Worm (Caenorhabditis elegans) whole organism, L4 larva: Measurements from ENCODE around the gene act-2.

ENCODE experiments used
- Y5F2A.4 ChIP-seq: fragments of 200-800 bp; sonication (Bioruptor generic); optimal IDR thresholded peaks from 2 replicates; lab custom pipeline; 2018; ENCODE audit warnings: mild to moderate bottlenecking, missing genetic modification characterization, missing compliant biosample characterization
- duxl-1 ChIP-seq: sonication (generic microtip); optimal IDR thresholded peaks from 2 replicates; lab custom pipeline; 2016; ENCODE audit warnings: mild to moderate bottlenecking, missing genetic modification characterization, moderate library complexity, missing compliant biosample characterization; ENCODE audit not compliant: poor library complexity
- egl-27 ChIP-seq: sonication (generic microtip); optimal IDR thresholded peaks from 3 replicates; lab custom pipeline; 2017; ENCODE audit warnings: missing biosample characterization, missing genetic modification reagents, missing genetic modification characterization
- fkh-10 ChIP-seq: fragments of 150-350 bp; optimal IDR thresholded peaks from 2 replicates; lab custom pipeline; 2014; ENCODE audit warnings: missing biosample characterization, missing genetic modification reagents, missing genetic modification characterization
- lin-13 ChIP-seq: fragments of 150-350 bp; optimal IDR thresholded peaks from 2 replicates; lab custom pipeline; 2014; ENCODE audit warnings: missing biosample characterization, missing genetic modification reagents, missing genetic modification characterization
- lin-15B ChIP-seq: fragments of 150-350 bp; sonication (generic microtip); optimal IDR thresholded peaks from 3 replicates; lab custom pipeline; 2014; ENCODE audit warnings: missing biosample characterization, missing genetic modification characterization
- mep-1 ChIP-seq: fragments of 150-350 bp; sonication (generic microtip); optimal IDR thresholded peaks from 3 replicates; lab custom pipeline; 2014; ENCODE audit warnings: missing biosample characterization, missing genetic modification characterization
- nhr-10 ChIP-seq: fragments of 150-350 bp; optimal IDR thresholded peaks from 2 replicates; lab custom pipeline; 2014; ENCODE audit warnings: missing biosample characterization, missing genetic modification characterization
- nhr-111 ChIP-seq: fragments of 200-800 bp; sonication (Bioruptor generic); optimal IDR thresholded peaks from 2 replicates; lab custom pipeline; 2018; ENCODE audit warnings: mild to moderate bottlenecking, missing genetic modification characterization, missing compliant biosample characterization
- nhr-42 ChIP-seq: fragments of 200-800 bp; sonication (Bioruptor generic); IDR thresholded peaks from 2 replicates; pipeline ENCODE4 v1.3.6; 2022; ENCODE audit warnings: missing genetic modification characterization, missing compliant biosample characterization
- pha-4 ChIP-seq, 2 experiments: fragments of 150-350 bp in 1 of 2; fragments of 200-800 bp in 1 of 2; sonication (Bioruptor generic) in 1 of 2; IDR thresholded peaks in 1 of 2; optimal IDR thresholded peaks in 1 of 2; 2 replicates each; pipeline versions ENCODE4 v1.3.6 to Lab custom; 2014 to 2022; ENCODE audit warnings: missing genetic modification characterization in 2 of 2, missing genetic modification reagents in 2 of 2, missing biosample characterization in 1 of 2, missing compliant biosample characterization in 1 of 2
- sdz-12 ChIP-seq: fragments of 200-800 bp; sonication (Bioruptor generic); optimal IDR thresholded peaks from 2 replicates; lab custom pipeline; 2018; ENCODE audit warnings: mild to moderate bottlenecking, missing genetic modification characterization, missing compliant biosample characterization

- TF ChIP-seq nhr-10 (tag; lab: Kevin White, UChicago) (no peak), mep-1 (tag; lab: Kevin White, UChicago) (peak; percentile 27), pha-4 (GFP tag; IDR thresholded peaks at IDR 0.05; lab: Robert Waterston, UW) (no peak; the same call in 1 of the 2 replicates), pha-4 (tag; optimal IDR thresholded peaks at IDR 0.05; lab: Kevin White, UChicago) (no peak), sdz-12 (no peak), lin-13 (no peak), nhr-42 (GFP tag; lab: Robert Waterston, UW) (no peak), Y5F2A.4 (GFP tag; lab: Kevin White, UChicago) (no peak), egl-27 (tag; lab: Kevin White, UChicago) (no peak), lin-15B (tag; lab: Kevin White, UChicago) (no peak), nhr-111 (GFP tag; lab: Kevin White, UChicago) (no peak), duxl-1 (tag; lab: Kevin White, UChicago) (no peak), fkh-10 (GFP tag; lab: Kevin White, UChicago) (peak; percentile 34)
Observed at ce11 chrV:11075209-11076027, 2.5 kb downstream of the act-2 start.
